Worm (Caenorhabditis elegans) whole organism, L4/young adult: ENCODE data around the gene srh-36.

ENCODE experiments used
- W03F9.2 ChIP-seq: fragments of 150-350 bp; optimal IDR thresholded peaks from 2 replicates; lab custom pipeline; 2014; ENCODE audit warnings: missing biosample characterization, missing genetic modification characterization
- dao-5 ChIP-seq: sonication (generic microtip); optimal IDR thresholded peaks from 2 replicates; lab custom pipeline; 2016; ENCODE audit warnings: missing genotype, missing genetic modification characterization, moderate library complexity, missing compliant biosample characterization
- him-1 ChIP-seq: sonication (generic microtip); optimal IDR thresholded peaks from 2 replicates; lab custom pipeline; 2016; ENCODE audit warnings: missing genotype, missing genetic modification reagents, missing genetic modification characterization, missing compliant biosample characterization

Gene srh-36

ce11 chrV:2821618-2822272, at the start of gene srh-36:
Gene srh-36, minus strand, starts transcription at chrV:2821668.
- no peak for TF ChIP-seq dao-5 (tag; lab: Kevin White, UChicago)
- TF ChIP-seq him-1 (tag; lab: Kevin White, UChicago) = no peak
- TF ChIP-seq W03F9.2 (tag; lab: Kevin White, UChicago) = no peak

DNA sequence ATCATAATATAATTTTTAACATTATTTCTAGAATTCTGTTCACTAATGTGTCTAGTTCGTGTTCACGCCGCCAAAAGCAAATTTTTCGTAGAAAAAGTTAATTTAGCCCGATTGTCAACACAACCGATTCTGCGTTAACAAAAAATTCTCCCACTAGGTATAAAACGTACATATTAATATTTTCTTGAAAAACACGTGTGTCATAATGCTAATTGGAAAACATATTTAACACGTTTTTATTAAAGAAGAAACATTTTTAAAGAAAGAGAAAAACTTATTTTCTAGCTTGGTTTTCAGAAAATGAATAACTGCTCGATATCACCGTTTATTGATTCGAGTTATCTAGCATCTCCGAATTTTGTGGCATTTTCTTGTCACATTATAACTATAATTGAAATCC, 48.7 kb upstream of the srh-36 start, which contains the start of gene srh-243:
Gene srh-243 (plus strand): TSS at position 301 of the 400 bp plus-strand sequence.
- TF ChIP-seq him-1 (tag; lab: Kevin White, UChicago) (no peak), dao-5 (tag; lab: Kevin White, UChicago) (no peak), W03F9.2 (tag; lab: Kevin White, UChicago) (no peak)

- TF ChIP-seq W03F9.2 (tag; lab: Kevin White, UChicago) = no peak
- TF ChIP-seq dao-5 (tag; lab: Kevin White, UChicago) = no peak
- TF ChIP-seq him-1 (tag; lab: Kevin White, UChicago) = no peak
These were observed 48.0 kb upstream of the srh-36 start, which contains the start of gene srh-241 for ce11 chrV:2869503-2869902. Gene srh-241, minus strand, starts transcription at chrV:2869603.

ce11 chrV:2864899-2865298, 43.4 kb upstream of the srh-36 start, which contains the start of gene srh-240:
Gene srh-240, plus strand, starts transcription at chrV:2865199.
- TF ChIP-seq W03F9.2 (tag; lab: Kevin White, UChicago) = no peak
- no peak for TF ChIP-seq him-1 (tag; lab: Kevin White, UChicago)
- TF ChIP-seq dao-5 (tag; lab: Kevin White, UChicago) = no peak

DNA sequence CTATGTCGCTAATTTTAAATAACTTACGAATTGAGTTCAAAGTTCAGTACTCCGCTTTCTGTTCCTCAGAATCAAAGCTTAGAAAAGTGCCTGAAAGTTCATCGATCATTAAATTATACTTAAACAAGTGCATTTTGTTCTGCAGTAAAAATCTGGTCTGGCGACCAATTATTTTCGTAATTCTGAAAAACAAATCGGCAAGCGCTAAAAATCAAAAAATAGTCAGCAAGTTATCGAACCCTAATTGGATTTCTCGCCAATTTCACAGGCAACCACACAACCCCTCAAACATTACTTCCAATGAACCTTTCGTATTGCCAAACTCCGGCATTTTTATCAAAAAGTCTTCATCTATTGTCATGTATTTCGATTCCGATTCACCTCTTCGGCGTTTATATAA, 41.6 kb upstream of the srh-36 start, which contains the start of gene srh-272:
Gene srh-272 (plus strand): TSS at position 301 of the 400 bp plus-strand sequence.
- TF ChIP-seq dao-5 (tag; lab: Kevin White, UChicago) (no peak), him-1 (tag; lab: Kevin White, UChicago) (no peak), W03F9.2 (tag; lab: Kevin White, UChicago) (no peak)

- TF ChIP-seq dao-5 (tag; lab: Kevin White, UChicago) (no peak), him-1 (tag; lab: Kevin White, UChicago) (no peak), W03F9.2 (tag; lab: Kevin White, UChicago) (no peak)
These were observed 40.0 kb upstream of the srh-36 start, which contains the start of gene srh-270 for ce11 chrV:2861505-2861904. Gene srh-270, minus strand, starts transcription at chrV:2861605.

ce11 chrV:2859738-2860137, 38.3 kb upstream of the srh-36 start, which contains the start of gene srj-54:
Gene srj-54, minus strand, starts transcription at chrV:2859838.
- TF ChIP-seq W03F9.2 (tag; lab: Kevin White, UChicago) = no peak
- TF ChIP-seq dao-5 (tag; lab: Kevin White, UChicago) = no peak
- TF ChIP-seq him-1 (tag; lab: Kevin White, UChicago) = no peak

ce11 chrV:2857842-2858241, 36.4 kb upstream of the srh-36 start, which contains the start of gene srj-55:
Gene srj-55, minus strand, starts transcription at chrV:2857942.
- no peak for TF ChIP-seq W03F9.2 (tag; lab: Kevin White, UChicago)
- no peak for TF ChIP-seq dao-5 (tag; lab: Kevin White, UChicago)
- no peak for TF ChIP-seq him-1 (tag; lab: Kevin White, UChicago)

ce11 chrV:2855473-2855872, 34.0 kb upstream of the srh-36 start, which contains the start of gene srj-57:
Gene srj-57, minus strand, starts transcription at chrV:2855573.
- TF ChIP-seq W03F9.2 (tag; lab: Kevin White, UChicago) = no peak
- TF ChIP-seq him-1 (tag; lab: Kevin White, UChicago) = no peak
- TF ChIP-seq dao-5 (tag; lab: Kevin White, UChicago) = no peak

ce11 chrV:2849071-2849470, 27.6 kb upstream of the srh-36 start, which contains the start of gene ugt-53:
Gene ugt-53, plus strand, starts transcription at chrV:2849343.
- TF ChIP-seq W03F9.2 (tag; lab: Kevin White, UChicago) = no peak
- no peak for TF ChIP-seq dao-5 (tag; lab: Kevin White, UChicago)
- no peak for TF ChIP-seq him-1 (tag; lab: Kevin White, UChicago)

DNA sequence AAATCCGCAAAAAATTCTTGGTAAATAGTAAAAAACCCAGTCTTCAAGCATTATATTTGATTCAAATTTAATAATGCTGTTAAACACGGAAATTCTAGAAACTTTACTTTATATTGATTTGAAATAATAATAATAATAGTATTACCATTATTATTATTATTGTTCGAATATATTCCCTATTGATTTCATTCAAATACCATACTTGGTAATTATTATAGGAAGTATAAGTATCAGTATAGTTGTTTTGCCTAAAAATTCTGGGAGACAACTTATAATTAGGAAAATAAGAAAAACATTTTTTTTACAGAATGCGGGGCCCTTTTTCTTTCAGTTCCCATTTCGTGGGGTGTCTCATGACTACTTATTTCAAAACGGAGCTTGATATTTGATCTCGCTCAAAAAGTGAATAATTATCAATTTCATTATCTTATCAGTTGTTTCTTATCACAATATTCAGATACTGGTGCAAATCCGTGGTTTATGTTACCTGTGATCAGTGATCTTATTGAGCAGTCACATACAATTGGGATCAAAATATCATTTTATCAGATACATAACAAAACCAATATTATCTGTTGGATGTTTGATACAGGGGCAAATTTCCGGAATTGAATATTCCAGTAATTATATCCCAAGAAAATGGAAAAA, 26.9 kb upstream of the srh-36 start, which contains the start of gene srj-49:
Gene srj-49 (minus strand): TSS at position 51 of the 648 bp plus-strand sequence.
- TF ChIP-seq W03F9.2 (tag; lab: Kevin White, UChicago) (no peak), dao-5 (tag; lab: Kevin White, UChicago) (no peak), him-1 (tag; lab: Kevin White, UChicago) (no peak)

ce11 chrV:2845771-2846170, 24.3 kb upstream of the srh-36 start, which contains the start of gene srj-44:
Gene srj-44, minus strand, starts transcription at chrV:2845871.
- no peak for TF ChIP-seq W03F9.2 (tag; lab: Kevin White, UChicago)
- no peak for TF ChIP-seq dao-5 (tag; lab: Kevin White, UChicago)
- no peak for TF ChIP-seq him-1 (tag; lab: Kevin White, UChicago)

DNA sequence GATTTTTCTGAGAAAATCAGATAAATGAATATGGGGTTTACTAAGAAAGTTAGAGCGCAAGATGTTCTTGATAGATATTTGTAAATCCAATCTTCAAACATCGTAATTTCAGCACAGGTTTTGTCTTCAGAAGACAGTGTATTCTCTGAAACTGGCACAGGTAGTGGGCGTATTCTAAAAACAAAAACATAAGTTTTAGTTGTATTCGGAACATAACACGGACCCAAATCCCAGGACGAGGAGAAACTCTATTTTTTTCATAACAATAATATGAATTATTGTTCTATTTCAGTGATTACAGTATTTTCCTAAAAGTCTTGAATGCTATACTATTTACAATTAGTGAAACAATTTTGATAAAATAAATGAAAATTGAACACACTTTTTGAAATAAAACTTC, 15.0 kb upstream of the srh-36 start, which contains the start of gene srj-45:
Gene srj-45 (minus strand): TSS at position 101 of the 400 bp plus-strand sequence.
- TF ChIP-seq dao-5 (tag; lab: Kevin White, UChicago) = no peak
- TF ChIP-seq W03F9.2 (tag; lab: Kevin White, UChicago) = no peak
- TF ChIP-seq him-1 (tag; lab: Kevin White, UChicago) = no peak
